Fruit fly (Drosophila melanogaster): ENCODE measurements around the gene wake.

The wake gene

dm6 chr3R:22719607-22719949, 80.0 kb downstream of the wake start (continued):
- peak; percentile 35 for TF ChIP-seq CG10543 (GFP tag; optimal IDR thresholded peaks at IDR 0.05)
- TF ChIP-seq CG1233 (GFP tag; optimal IDR thresholded peaks at IDR 0.05), result peak; percentile 3
- TF ChIP-seq CG6813 (GFP tag; optimal IDR thresholded peaks at IDR 0.05), result peak; percentile 12
- no peak for TF ChIP-seq CG2129 (GFP tag; IDR thresholded peaks at IDR 0.05; ENCODE audit: partially characterized antibody)
- no peak for TF ChIP-seq Ada2b (GFP tag; IDR thresholded peaks at IDR 0.05)
- peak; percentile 47 for TF ChIP-seq CG1603 (tag; optimal IDR thresholded peaks at IDR 0.05)
- TF ChIP-seq CG8924 (tag; optimal IDR thresholded peaks at IDR 0.05), result peak; percentile 25
- no peak for TF ChIP-seq grn (GFP tag; optimal IDR thresholded peaks at IDR 0.05)
- peak in 1 of 3 experiments; percentile 26 for TF ChIP-seq lola (GFP tag; optimal IDR thresholded peaks at IDR 0.05)
- TF ChIP-seq H2.0 (GFP tag; IDR thresholded peaks at IDR 0.05), result peak; percentile 34
- TF ChIP-seq bsh (GFP tag; optimal IDR thresholded peaks at IDR 0.05), result peak in 1 of 2 experiments; percentile 48
- no peak for TF ChIP-seq knrl (GFP tag; IDR thresholded peaks at IDR 0.05; ENCODE audit: partially characterized antibody)
- TF ChIP-seq CG10979 (tag; optimal IDR thresholded peaks at IDR 0.05), result peak; percentile 64
- TF ChIP-seq CG9817 (tag; optimal IDR thresholded peaks at IDR 0.05), result peak; percentile 23
- no peak for TF ChIP-seq prd (optimal IDR thresholded peaks at IDR 0.05)
- TF ChIP-seq prd (GFP tag; IDR thresholded peaks at IDR 0.05), result 0 out of 3 replicates have a peak, but pooled peaks have one; percentile 23
- TF ChIP-seq CG17829 (tag; optimal IDR thresholded peaks at IDR 0.05), result peak; percentile 47
- peak; percentile 27 for TF ChIP-seq pnt (GFP tag; optimal IDR thresholded peaks at IDR 0.05)
- peak; percentile 37 for TF ChIP-seq trem (tag; optimal IDR thresholded peaks at IDR 0.05)
- TF ChIP-seq CG17359 (tag; optimal IDR thresholded peaks at IDR 0.05), result peak; percentile 62
- peak; percentile 33 for TF ChIP-seq fd96Cb (tag; optimal IDR thresholded peaks at IDR 0.05)
- TF ChIP-seq oc (tag; optimal IDR thresholded peaks at IDR 0.05), result no peak
- TF ChIP-seq Gug (GFP tag; IDR thresholded peaks at IDR 0.05), result no peak
- TF ChIP-seq lilli (GFP tag; optimal IDR thresholded peaks at IDR 0.05), result peak; percentile 14
- TF ChIP-seq slbo (GFP tag; IDR thresholded peaks at IDR 0.05), result 0 out of 2 replicates have a peak, but pooled peaks have one; percentile 18
- TF ChIP-seq CG10565 (GFP tag; optimal IDR thresholded peaks at IDR 0.05), result no peak
- TF ChIP-seq B-H1 (GFP tag; IDR thresholded peaks at IDR 0.05), result 0 out of 3 replicates have a peak, but pooled peaks have one; percentile 25
- no peak for TF ChIP-seq Sry-δ (GFP tag; optimal IDR thresholded peaks at IDR 0.05)
- no peak for TF ChIP-seq ems (GFP tag; optimal IDR thresholded peaks at IDR 0.05)
- peak; percentile 10; the same call in 1 of the 2 replicates for TF ChIP-seq CG32532 (GFP tag; IDR thresholded peaks at IDR 0.05)
- peak; percentile 67 for TF ChIP-seq gem (tag; optimal IDR thresholded peaks at IDR 0.05)
- TF ChIP-seq CG18599 (GFP tag; optimal IDR thresholded peaks at IDR 0.05), result peak; percentile 71
- TF ChIP-seq CG5180 (GFP tag; optimal IDR thresholded peaks at IDR 0.05), result peak; percentile 14
- no peak for TF ChIP-seq HLH54F (GFP tag; optimal IDR thresholded peaks at IDR 0.05)
- no peak for TF ChIP-seq Dll (GFP tag; IDR thresholded peaks at IDR 0.05; ENCODE audit: partially characterized antibody)
- peak; percentile 60 for TF ChIP-seq CG2678 (tag; optimal IDR thresholded peaks at IDR 0.05)
- TF ChIP-seq E2f1 (GFP tag; IDR thresholded peaks at IDR 0.05), result 0 out of 2 replicates have a peak, but pooled peaks have one; percentile 11
- TF ChIP-seq esg (GFP tag; conservative IDR thresholded peaks at IDR 0.05), result peak; percentile 23; the same call in 1 of the 2 replicates
- no peak for TF ChIP-seq Dek (tag; optimal IDR thresholded peaks at IDR 0.05)
- peak; percentile 55 for TF ChIP-seq CG7839 (tag; optimal IDR thresholded peaks at IDR 0.05)
- TF ChIP-seq lmd (GFP tag; IDR thresholded peaks at IDR 0.05), result peak; percentile 21; the same call in 1 of the 2 replicates
- no peak for TF ChIP-seq CG5245 (GFP tag; optimal IDR thresholded peaks at IDR 0.05)
- TF ChIP-seq Fer3 (tag; optimal IDR thresholded peaks at IDR 0.05), result peak; percentile 16
- TF ChIP-seq nmo (GFP tag; optimal IDR thresholded peaks at IDR 0.05), result peak; percentile 61
- TF ChIP-seq ci (GFP tag; IDR thresholded peaks at IDR 0.05), result peak; percentile 40; the same call in 1 of the 3 replicates
